Fruit fly (Drosophila melanogaster) whole organism, prepupa: ENCODE data around the gene CG8176.

Experiments
- Blimp-1 ChIP-seq: fragments of 200-800 bp; sonication (Bioruptor generic); optimal IDR thresholded peaks from 3 replicates; lab custom pipeline; 2017; ENCODE audit warnings: missing biosample characterization, missing genetic modification characterization, mild to moderate bottlenecking, moderate library complexity, missing genetic modification reagents
- CG10631 ChIP-seq: fragments of 200-800 bp; sonication (Bioruptor generic); optimal IDR thresholded peaks from 2 replicates; lab custom pipeline; 2016; ENCODE audit warnings: missing biosample characterization, missing genetic modification characterization
- CG10669 ChIP-seq: fragments of 200-800 bp; sonication (Bioruptor generic); optimal IDR thresholded peaks from 3 replicates; lab custom pipeline; 2018; ENCODE audit warnings: missing biosample characterization, mild to moderate bottlenecking, missing genetic modification characterization, moderate library complexity
- CG11294 ChIP-seq: fragments of 200-800 bp; sonication (Bioruptor generic); IDR thresholded peaks from 2 replicates; pipeline ENCODE4 v1.3.6; 2022; ENCODE audit warnings: missing biosample characterization, missing genetic modification characterization
- CG11762 ChIP-seq: fragments of 200-800 bp; sonication (Bioruptor generic); optimal IDR thresholded peaks from 3 replicates; lab custom pipeline; 2016; ENCODE audit warnings: missing biosample characterization, missing genetic modification characterization; ENCODE audit not compliant: insufficient read depth
- CG11902 ChIP-seq: fragments of 200-800 bp; sonication (Bioruptor generic); optimal IDR thresholded peaks from 3 replicates; lab custom pipeline; 2016; ENCODE audit warnings: missing biosample characterization, missing genetic modification characterization
- CG16779 ChIP-seq: fragments of 200-800 bp; sonication (Bioruptor generic); optimal IDR thresholded peaks from 3 replicates; lab custom pipeline; 2017; ENCODE audit warnings: missing biosample characterization, mild to moderate bottlenecking, missing genetic modification characterization
- CG34406 ChIP-seq: fragments of 200-800 bp; sonication (Bioruptor generic); optimal IDR thresholded peaks from 3 replicates; lab custom pipeline; 2016; ENCODE audit warnings: missing biosample characterization, missing genetic modification characterization
- CG4318 ChIP-seq: fragments of 200-800 bp; sonication (Bioruptor generic); optimal IDR thresholded peaks from 3 replicates; lab custom pipeline; 2017; ENCODE audit warnings: missing biosample characterization, mild to moderate bottlenecking, missing genetic modification characterization
- CG6163 ChIP-seq: fragments of 200-800 bp; sonication (Bioruptor generic); IDR thresholded peaks from 3 replicates; pipeline ENCODE4 v1.3.6; 2022; ENCODE audit warnings: missing biosample characterization, missing genetic modification characterization
- CG6276 ChIP-seq: fragments of 200-800 bp; sonication (Bioruptor generic); optimal IDR thresholded peaks from 2 replicates; lab custom pipeline; 2017; ENCODE audit warnings: missing biosample characterization, mild to moderate bottlenecking, missing genetic modification characterization
- CG6854 ChIP-seq: fragments of 200-800 bp; sonication (Bioruptor generic); optimal IDR thresholded peaks from 2 replicates; lab custom pipeline; 2017; ENCODE audit warnings: missing biosample characterization, mild to moderate bottlenecking, missing genetic modification characterization
- CG7368 ChIP-seq: fragments of 200-800 bp; sonication (Bioruptor generic); optimal IDR thresholded peaks from 3 replicates; lab custom pipeline; 2016; ENCODE audit warnings: missing biosample characterization, missing genetic modification characterization
- CG8119 ChIP-seq: fragments of 200-800 bp; sonication (Bioruptor generic); IDR thresholded peaks from 3 replicates; pipeline ENCODE4 v1.3.6; 2022; ENCODE audit warnings: missing biosample characterization, missing genetic modification characterization
- CG8319 ChIP-seq: fragments of 200-800 bp; sonication (Bioruptor generic); optimal IDR thresholded peaks from 3 replicates; lab custom pipeline; 2016; ENCODE audit warnings: missing biosample characterization, missing genetic modification characterization
- CG8632 ChIP-seq: fragments of 200-800 bp; sonication (Bioruptor generic); optimal IDR thresholded peaks from 3 replicates; lab custom pipeline; 2016; ENCODE audit warnings: missing biosample characterization, missing genetic modification characterization
- CG9139 ChIP-seq: fragments of 200-800 bp; sonication (Bioruptor generic); optimal IDR thresholded peaks from 3 replicates; lab custom pipeline; 2017; ENCODE audit warnings: missing biosample characterization, mild to moderate bottlenecking, missing genetic modification characterization
- Eip93F ChIP-seq: fragments of 200-800 bp; sonication (Bioruptor generic); optimal IDR thresholded peaks from 2 replicates; lab custom pipeline; 2016; ENCODE audit warnings: missing biosample characterization, mild to moderate bottlenecking, missing genetic modification characterization
- Ets21C ChIP-seq: fragments of 200-800 bp; sonication (Bioruptor generic); optimal IDR thresholded peaks from 3 replicates; lab custom pipeline; 2016; ENCODE audit warnings: missing biosample characterization, missing genetic modification characterization
- Gug ChIP-seq: fragments of 200-800 bp; sonication (Bioruptor generic); IDR thresholded peaks from 2 replicates; pipeline ENCODE4 v1.3.6; 2022; ENCODE audit warnings: missing biosample characterization, missing genetic modification characterization
- Hr39 ChIP-seq: fragments of 200-800 bp; sonication (Bioruptor generic); optimal IDR thresholded peaks from 2 replicates; lab custom pipeline; 2016; ENCODE audit warnings: missing biosample characterization, missing genetic modification characterization
- Met ChIP-seq: fragments of 200-800 bp; sonication (Bioruptor generic); optimal IDR thresholded peaks from 3 replicates; lab custom pipeline; 2016; ENCODE audit warnings: missing biosample characterization, missing genetic modification characterization
- Sox102F ChIP-seq: fragments of 200-800 bp; sonication (Bioruptor generic); optimal IDR thresholded peaks from 2 replicates; lab custom pipeline; 2016; ENCODE audit warnings: missing biosample characterization, mild to moderate bottlenecking, missing genetic modification characterization
- Sox14 ChIP-seq: fragments of 200-800 bp; sonication (Bioruptor generic); optimal IDR thresholded peaks from 3 replicates; lab custom pipeline; 2016; ENCODE audit warnings: missing biosample characterization, missing genetic modification characterization
- Sox15 ChIP-seq: fragments of 200-800 bp; sonication (Bioruptor generic); optimal IDR thresholded peaks from 3 replicates; lab custom pipeline; 2016; ENCODE audit warnings: missing biosample characterization, missing genetic modification characterization
- achi ChIP-seq: fragments of 200-800 bp; sonication (Bioruptor generic); optimal IDR thresholded peaks from 3 replicates; lab custom pipeline; 2016; ENCODE audit warnings: missing biosample characterization, missing genetic modification characterization
- acj6 ChIP-seq: fragments of 200-800 bp; sonication (Bioruptor generic); optimal IDR thresholded peaks from 3 replicates; lab custom pipeline; 2016; ENCODE audit warnings: missing biosample characterization, missing genetic modification characterization
- cyc ChIP-seq: fragments of 200-800 bp; sonication (Bioruptor generic); optimal IDR thresholded peaks from 3 replicates; lab custom pipeline; 2016; ENCODE audit warnings: missing biosample characterization, missing genetic modification characterization
- dsx ChIP-seq: fragments of 200-800 bp; optimal IDR thresholded peaks from 3 replicates; lab custom pipeline; 2019; ENCODE audit warnings: missing biosample characterization, mild to moderate bottlenecking, missing genetic modification characterization, moderate library complexity; ENCODE audit not compliant: poor library complexity, severe bottlenecking
- eg ChIP-seq: fragments of 200-800 bp; sonication (Bioruptor generic); IDR thresholded peaks from 3 replicates; pipeline ENCODE4 v1.3.6; 2022; ENCODE audit warnings: missing biosample characterization, missing genetic modification characterization
- esn ChIP-seq: fragments of 200-800 bp; sonication (Bioruptor generic); optimal IDR thresholded peaks from 2 replicates; lab custom pipeline; 2016; ENCODE audit warnings: missing biosample characterization, mild to moderate bottlenecking, missing genetic modification characterization, moderate library complexity
- fd85E ChIP-seq: fragments of 200-800 bp; sonication (Bioruptor generic); optimal IDR thresholded peaks from 3 replicates; lab custom pipeline; 2016; ENCODE audit warnings: missing biosample characterization, missing genetic modification characterization
- salr ChIP-seq, 2 experiments: fragments of 200-800 bp; sonication (Bioruptor generic); optimal IDR thresholded peaks; 3 replicates each; lab custom pipeline; 2016 to 2018; ENCODE audit warnings: missing biosample characterization in 2 of 2, missing genetic modification characterization in 2 of 2, mild to moderate bottlenecking in 1 of 2
- spab ChIP-seq: fragments of 200-800 bp; sonication (Bioruptor generic); optimal IDR thresholded peaks from 2 replicates; lab custom pipeline; 2017; ENCODE audit warnings: missing biosample characterization, mild to moderate bottlenecking, missing genetic modification characterization, missing genetic modification reagents
- svp ChIP-seq: fragments of 200-800 bp; sonication (Bioruptor generic); peaks from one replicate; lab custom pipeline; 2016; ENCODE audit warnings: missing biosample characterization, missing genetic modification characterization
- topi ChIP-seq: fragments of 200-800 bp; sonication (Bioruptor generic); optimal IDR thresholded peaks from 3 replicates; lab custom pipeline; 2016; ENCODE audit warnings: missing biosample characterization, missing genetic modification characterization

CG8176 gene

dm6 chr3R:9534125-9534496 lies 18.3 kb downstream of the CG8176 start (continued):
- peak; percentile 93 for TF ChIP-seq esn (GFP tag; lab: Kevin White, UChicago)
- peak; percentile 92 for TF ChIP-seq Met (GFP tag; lab: Kevin White, UChicago)
- TF ChIP-seq CG10631 (GFP tag; lab: Kevin White, UChicago), result peak; percentile 91
- peak; percentile 89 for TF ChIP-seq Gug
- TF ChIP-seq CG9139 (GFP tag; lab: Kevin White, UChicago), result no peak
- TF ChIP-seq CG6854 (GFP tag; lab: Kevin White, UChicago), result no peak
- TF ChIP-seq Ets21C (GFP tag; lab: Kevin White, UChicago), result peak; percentile 75
- peak; percentile 79 for TF ChIP-seq spab (GFP tag; lab: Kevin White, UChicago)
- peak; percentile 88 for TF ChIP-seq CG34406
- TF ChIP-seq Sox15 (GFP tag; lab: Kevin White, UChicago), result peak; percentile 81
- peak; percentile 90 for TF ChIP-seq svp (GFP tag; lab: Kevin White, UChicago)
- peak; percentile 81 for TF ChIP-seq CG11762
- TF ChIP-seq CG6276 (GFP tag; lab: Kevin White, UChicago), result peak; percentile 86
- peak; percentile 84 for TF ChIP-seq CG10669 (GFP tag; lab: Kevin White, UChicago)
- TF ChIP-seq CG4318 (GFP tag; lab: Kevin White, UChicago), result peak; percentile 85
- peak; percentile 80 for TF ChIP-seq dsx (GFP tag; lab: Kevin White, UChicago)
- peak; percentile 83 for TF ChIP-seq CG11902 (GFP tag; lab: Kevin White, UChicago)
- peak; percentile 92 for TF ChIP-seq achi

- TF ChIP-seq dsx (GFP tag; lab: Kevin White, UChicago), result peak; percentile 63
- TF ChIP-seq eg, result no peak
Observed at dm6 chr3R:9534595-9535217, 18.9 kb downstream of the CG8176 start.

- TF ChIP-seq CG8632 (GFP tag; lab: Kevin White, UChicago) (no peak), Sox15 (GFP tag; lab: Kevin White, UChicago) (no peak), Sox14 (no peak), salr (GFP tag; optimal IDR thresholded peaks at IDR 0.05; lab: Kevin White, UChicago) (no peak), CG16779 (tag; lab: Kevin White, UChicago) (no peak), CG7368 (no peak), topi (GFP tag; lab: Kevin White, UChicago) (no peak), CG9139 (GFP tag; lab: Kevin White, UChicago) (no peak), Blimp-1 (no peak), CG8319 (no peak), CG6163 (GFP tag; lab: Robert Waterston, UW) (no peak), fd85E (GFP tag; lab: Kevin White, UChicago) (no peak), CG8119 (GFP tag; lab: Robert Waterston, UW) (no peak), Hr39 (GFP tag; lab: Kevin White, UChicago) (no peak), CG10669 (GFP tag; lab: Kevin White, UChicago) (no peak), CG11294 (no peak), cyc (no peak)
Observed at dm6 chr3R:9543495-9544180, 27.8 kb downstream of the CG8176 start.

- TF ChIP-seq Sox102F (no peak), Sox15 (GFP tag; lab: Kevin White, UChicago) (no peak), CG8119 (GFP tag; lab: Robert Waterston, UW) (no peak), CG11762 (no peak), acj6 (no peak), Eip93F (GFP tag; lab: Kevin White, UChicago) (no peak), CG11294 (no peak), CG10669 (GFP tag; lab: Kevin White, UChicago) (no peak), CG6276 (GFP tag; lab: Kevin White, UChicago) (no peak)
Observed at dm6 chr3R:9546808-9547381, 31.1 kb downstream of the CG8176 start.
